Worm (Caenorhabditis elegans): ENCODE data around the gene F17C8.3.

- no peak for TF ChIP-seq hmg-4 (GFP tag; optimal IDR thresholded peaks at IDR 0.05)
- no peak for TF ChIP-seq ama-1 (optimal IDR thresholded peaks at IDR 0.05)
- TF ChIP-seq hnd-1 (tag; optimal IDR thresholded peaks at IDR 0.05), result no peak
- no peak for TF ChIP-seq flt-1 (GFP tag; IDR thresholded peaks at IDR 0.05)
- TF ChIP-seq scrt-1 (GFP tag; IDR thresholded peaks at IDR 0.05), result no peak
- no peak for TF ChIP-seq B0310.2 (tag; optimal IDR thresholded peaks at IDR 0.05)
- TF ChIP-seq hmbx-1 (tag; optimal IDR thresholded peaks at IDR 0.05), result no peak
- TF ChIP-seq F13C5.2 (tag; optimal IDR thresholded peaks at IDR 0.05), result no peak
- no peak for TF ChIP-seq tra-4 (tag; optimal IDR thresholded peaks at IDR 0.05)
- TF ChIP-seq aly-1 (tag; optimal IDR thresholded peaks at IDR 0.05), result no peak
Observed at ce11 chrIII:4688356-4688755, 43.4 kb upstream of the F17C8.3 start, which contains the start of gene tag-243.

Data from whole organism, early embryonic.